Worm (Caenorhabditis elegans): Measurements from ENCODE around the gene D2096.12.

ce11 chrIV:8363163-8363562 is at the start of gene D2096.12:
- no peak for TF ChIP-seq zag-1 (tag; optimal IDR thresholded peaks at IDR 0.05)
- no peak for TF ChIP-seq lin-13 (GFP tag; optimal IDR thresholded peaks at IDR 0.05)
- no peak for TF ChIP-seq spr-1 (tag; optimal IDR thresholded peaks at IDR 0.05)
- no peak for TF ChIP-seq nhr-48 (tag; optimal IDR thresholded peaks at IDR 0.05)
- no peak for TF ChIP-seq zip-2 (tag; optimal IDR thresholded peaks at IDR 0.05)
- TF ChIP-seq vab-7 (GFP tag; IDR thresholded peaks at IDR 0.05) = no peak
- no peak for TF ChIP-seq nhr-6 (tag; optimal IDR thresholded peaks at IDR 0.05)
- no peak for TF ChIP-seq aly-2 (tag; optimal IDR thresholded peaks at IDR 0.05)
- TF ChIP-seq fkh-10 (GFP tag; optimal IDR thresholded peaks at IDR 0.05) = no peak
- TF ChIP-seq F37D6.2 (tag; optimal IDR thresholded peaks at IDR 0.05) = no peak
- no peak for TF ChIP-seq ceh-20 (GFP tag; IDR thresholded peaks at IDR 0.05)
- TF ChIP-seq egl-27 (tag; optimal IDR thresholded peaks at IDR 0.05) = no peak
- TF ChIP-seq ama-1 (optimal IDR thresholded peaks at IDR 0.05) = no peak

Measured in whole organism, L4 larva.